Worm (Caenorhabditis elegans): ENCODE results near the gene acs-6.

DNA sequence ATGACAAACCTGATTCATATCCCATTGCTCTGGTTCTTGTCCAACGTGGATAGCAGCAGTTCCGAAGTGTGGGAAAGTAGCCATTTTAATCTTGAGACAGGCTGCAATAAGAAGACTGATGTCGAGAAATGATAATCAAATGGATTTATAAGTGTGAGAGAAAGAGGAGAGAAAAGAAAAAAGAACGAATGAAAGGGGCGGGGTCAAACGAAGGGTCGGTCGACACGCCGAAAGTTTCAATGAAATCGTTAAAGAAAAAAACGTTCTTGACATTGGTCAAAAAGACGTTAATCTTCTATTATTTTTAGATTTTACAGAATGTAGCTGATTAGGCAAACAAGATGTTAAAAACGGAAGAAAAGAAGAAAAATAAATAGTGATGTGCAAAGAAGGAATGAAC, 4.0 kb upstream of the acs-6 start, which contains the start of gene cth-2:
- TF ChIP-seq efl-1 (GFP tag; optimal IDR thresholded peaks at IDR 0.05) (no peak), nhr-27 (tag; optimal IDR thresholded peaks at IDR 0.05) (no peak), ceh-79 (tag; optimal IDR thresholded peaks at IDR 0.05) (no peak), xnd-1 (tag; optimal IDR thresholded peaks at IDR 0.05) (no peak), zim-3 (tag; optimal IDR thresholded peaks at IDR 0.05) (no peak), mel-28 (tag; optimal IDR thresholded peaks at IDR 0.05; ENCODE audit: borderline replicate concordance) (no peak), unc-62 (GFP tag; optimal IDR thresholded peaks at IDR 0.05) (no peak), snpc-4 (GFP tag; optimal IDR thresholded peaks at IDR 0.05) (no peak), snpc-4 (tag; optimal IDR thresholded peaks at IDR 0.05) (no peak), snpc-1.3 (tag; optimal IDR thresholded peaks at IDR 0.05; ENCODE audit: insufficient read depth) (no peak), pha-4 (tag; optimal IDR thresholded peaks at IDR 0.05) (no peak), ceh-40 (GFP tag; IDR thresholded peaks at IDR 0.05) (no peak), hsf-1 (GFP tag; IDR thresholded peaks at IDR 0.05) (no peak)
